Worm (Caenorhabditis elegans) whole organism, young adult: ENCODE data around the gene K08F9.3.

Source experiments
- B0261.1 ChIP-seq: sonication (generic microtip); optimal IDR thresholded peaks from 2 replicates; lab custom pipeline; 2016; ENCODE audit warnings: mild to moderate bottlenecking, missing genetic modification characterization, moderate library complexity, missing compliant biosample characterization
- C06A6.2 ChIP-seq: fragments of 200-800 bp; sonication (Bioruptor generic); conservative IDR thresholded peaks from 2 replicates; pipeline ENCODE4 v1.3.6; 2022; ENCODE audit warnings: missing genetic modification characterization, missing compliant biosample characterization
- F23B12.7 ChIP-seq: sonication (generic microtip); optimal IDR thresholded peaks from 2 replicates; lab custom pipeline; 2017; ENCODE audit warnings: missing genetic modification characterization, mild to moderate bottlenecking, missing compliant biosample characterization, antibody characterized with exemption, moderate library complexity; ENCODE audit not compliant: insufficient read depth
- F52B5.7 ChIP-seq: sonication (generic microtip); optimal IDR thresholded peaks from 2 replicates; lab custom pipeline; 2016; ENCODE audit warnings: mild to moderate bottlenecking, missing genetic modification characterization, missing compliant biosample characterization
- F57C9.4 ChIP-seq: sonication (generic microtip); optimal IDR thresholded peaks from 2 replicates; lab custom pipeline; 2017; ENCODE audit warnings: mild to moderate bottlenecking, missing genetic modification characterization, missing compliant biosample characterization
- K11D2.4 ChIP-seq: fragments of 200-800 bp; sonication (Bioruptor generic); IDR thresholded peaks from 2 replicates; pipeline ENCODE4 v1.3.6; 2022; ENCODE audit warnings: missing genetic modification reagents, missing genetic modification characterization, missing compliant biosample characterization
- K12H6.12 ChIP-seq: fragments of 200-800 bp; sonication (Bioruptor generic); optimal IDR thresholded peaks from 2 replicates; lab custom pipeline; 2018; ENCODE audit warnings: mild to moderate bottlenecking, missing genetic modification characterization, missing compliant biosample characterization
- T26A5.8 ChIP-seq: sonication (generic microtip); optimal IDR thresholded peaks from 2 replicates; lab custom pipeline; 2016; ENCODE audit warnings: missing genetic modification characterization, missing compliant biosample characterization
- Y56A3A.18 ChIP-seq: fragments of 200-800 bp; sonication (Bioruptor generic); IDR thresholded peaks from 2 replicates; pipeline ENCODE4 v1.3.6; 2022; ENCODE audit warnings: missing genetic modification reagents, missing genetic modification characterization, missing compliant biosample characterization
- Y79H2A.3 ChIP-seq: fragments of 200-800 bp; sonication (Bioruptor generic); conservative IDR thresholded peaks from 2 replicates; pipeline ENCODE4 v1.3.6; 2022; ENCODE audit warnings: missing genetic modification reagents, missing genetic modification characterization, missing compliant biosample characterization
- Y95B8A.8 ChIP-seq: fragments of 200-800 bp; sonication (Bioruptor generic); IDR thresholded peaks from 2 replicates; pipeline ENCODE4 v1.3.6; 2022; ENCODE audit warnings: missing genetic modification reagents, missing genetic modification characterization, missing compliant biosample characterization
- atf-7 ChIP-seq: sonication (generic microtip); optimal IDR thresholded peaks from 2 replicates; lab custom pipeline; 2017; ENCODE audit warnings: mild to moderate bottlenecking, missing genetic modification characterization, missing compliant biosample characterization
- cebp-1 ChIP-seq, 2 experiments: fragments of 200-800 bp in 1 of 2; sonication (Bioruptor generic) in 1 of 2; sonication (generic microtip) in 1 of 2; IDR thresholded peaks in 1 of 2; optimal IDR thresholded peaks in 1 of 2; 2 replicates each; pipeline versions ENCODE4 v1.3.6 to Lab custom; 2017 to 2022; ENCODE audit warnings: missing compliant biosample characterization in 2 of 2, missing genetic modification characterization in 2 of 2, mild to moderate bottlenecking in 1 of 2, missing genetic modification reagents in 1 of 2, moderate library complexity in 1 of 2
- ceh-58 ChIP-seq: fragments of 200-800 bp; sonication (Bioruptor generic); IDR thresholded peaks from 2 replicates; pipeline ENCODE4 v1.3.6; 2022; ENCODE audit warnings: missing genetic modification characterization, missing compliant biosample characterization
- ceh-79 ChIP-seq: sonication (generic microtip); optimal IDR thresholded peaks from 2 replicates; lab custom pipeline; 2017; ENCODE audit warnings: mild to moderate bottlenecking, missing genetic modification characterization, missing compliant biosample characterization
- chd-7 ChIP-seq: sonication (generic microtip); optimal IDR thresholded peaks from 2 replicates; lab custom pipeline; 2016; ENCODE audit warnings: mild to moderate bottlenecking, missing genetic modification characterization, moderate library complexity, missing compliant biosample characterization
- die-1 ChIP-seq: sonication (generic microtip); optimal IDR thresholded peaks from 2 replicates; lab custom pipeline; 2016; ENCODE audit warnings: missing genotype, mild to moderate bottlenecking, missing genetic modification characterization, missing compliant biosample characterization
- dpff-1 ChIP-seq: sonication (generic microtip); optimal IDR thresholded peaks from 2 replicates; lab custom pipeline; 2017; ENCODE audit warnings: mild to moderate bottlenecking, missing genetic modification characterization, missing compliant biosample characterization
- gei-17 ChIP-seq: fragments of 200-800 bp; sonication (Bioruptor generic); optimal IDR thresholded peaks from 2 replicates; lab custom pipeline; 2018; ENCODE audit warnings: mild to moderate bottlenecking, missing genetic modification characterization, missing compliant biosample characterization
- hlh-12 ChIP-seq: sonication (generic microtip); optimal IDR thresholded peaks from 2 replicates; lab custom pipeline; 2016; ENCODE audit warnings: missing genetic modification characterization, missing compliant biosample characterization
- hmg-1.2 ChIP-seq: fragments of 200-800 bp; sonication (Bioruptor generic); IDR thresholded peaks from 2 replicates; pipeline ENCODE4 v1.3.6; 2022; ENCODE audit warnings: missing genetic modification reagents, missing genetic modification characterization, missing compliant biosample characterization
- let-526 ChIP-seq: fragments of 200-800 bp; sonication (Bioruptor generic); IDR thresholded peaks from 2 replicates; pipeline ENCODE4 v1.3.6; 2022; ENCODE audit warnings: missing genetic modification reagents, missing genetic modification characterization, missing compliant biosample characterization
- lin-26 ChIP-seq: fragments of 200-800 bp; sonication (Bioruptor generic); IDR thresholded peaks from 2 replicates; pipeline ENCODE4 v1.3.6; 2022; ENCODE audit warnings: missing genetic modification reagents, missing genetic modification characterization, missing compliant biosample characterization
- lin-40 ChIP-seq: sonication (generic microtip); optimal IDR thresholded peaks from 2 replicates; lab custom pipeline; 2016; ENCODE audit warnings: missing genetic modification characterization, mild to moderate bottlenecking, missing compliant biosample characterization, missing genotype, missing genetic modification reagents
- lin-54 ChIP-seq: fragments of 200-800 bp; sonication (Bioruptor generic); optimal IDR thresholded peaks from 2 replicates; lab custom pipeline; 2018; ENCODE audit warnings: mild to moderate bottlenecking, missing genetic modification characterization, missing compliant biosample characterization
- lir-1 ChIP-seq: fragments of 200-800 bp; sonication (Bioruptor generic); conservative IDR thresholded peaks from 2 replicates; pipeline ENCODE4 v1.3.6; 2022; ENCODE audit warnings: missing genetic modification reagents, missing genetic modification characterization, missing compliant biosample characterization
- madf-10 ChIP-seq: sonication (generic microtip); optimal IDR thresholded peaks from 2 replicates; lab custom pipeline; 2016; ENCODE audit warnings: mild to moderate bottlenecking, missing genetic modification characterization, missing compliant biosample characterization
- madf-3 ChIP-seq: fragments of 200-800 bp; sonication (Bioruptor generic); IDR thresholded peaks from 2 replicates; pipeline ENCODE4 v1.3.6; 2022; ENCODE audit warnings: missing genetic modification reagents, missing genetic modification characterization, missing compliant biosample characterization
- madf-6 ChIP-seq: fragments of 200-800 bp; sonication (Bioruptor generic); IDR thresholded peaks from 2 replicates; pipeline ENCODE4 v1.3.6; 2022; ENCODE audit warnings: missing genetic modification reagents, missing genetic modification characterization, missing compliant biosample characterization
- mel-28 ChIP-seq: sonication (generic microtip); optimal IDR thresholded peaks from 2 replicates; lab custom pipeline; 2016; ENCODE audit warnings: borderline replicate concordance, mild to moderate bottlenecking, missing genetic modification characterization, missing compliant biosample characterization
- mxl-1 ChIP-seq: sonication (generic microtip); optimal IDR thresholded peaks from 2 replicates; lab custom pipeline; 2016; ENCODE audit warnings: missing genetic modification characterization, missing compliant biosample characterization
- nfyb-1 ChIP-seq: fragments of 200-800 bp; sonication (Bioruptor generic); IDR thresholded peaks from 2 replicates; pipeline ENCODE4 v1.3.6; 2022; ENCODE audit warnings: missing genetic modification reagents, missing genetic modification characterization, missing compliant biosample characterization
- nhr-179 ChIP-seq: sonication (generic microtip); optimal IDR thresholded peaks from 2 replicates; lab custom pipeline; 2016; ENCODE audit warnings: mild to moderate bottlenecking, missing genetic modification characterization, missing compliant biosample characterization
- nhr-90 ChIP-seq: sonication (generic microtip); optimal IDR thresholded peaks from 2 replicates; lab custom pipeline; 2016; ENCODE audit warnings: missing genotype, mild to moderate bottlenecking, missing genetic modification characterization, missing compliant biosample characterization
- pbrm-1 ChIP-seq: fragments of 200-800 bp; sonication (Bioruptor generic); IDR thresholded peaks from 2 replicates; pipeline ENCODE4 v1.3.6; 2022; ENCODE audit warnings: missing genetic modification reagents, missing genetic modification characterization, missing compliant biosample characterization
- rec-8 ChIP-seq, 2 experiments: sonication (generic microtip); optimal IDR thresholded peaks; 2 replicates each; lab custom pipeline; 2016; ENCODE audit warnings: mild to moderate bottlenecking in 2 of 2, missing genetic modification characterization in 2 of 2, missing genetic modification reagents in 2 of 2, missing genotype in 2 of 2, missing biosample characterization in 1 of 2, missing compliant biosample characterization in 1 of 2, moderate library complexity in 1 of 2
- snpc-1.1 ChIP-seq: sonication (generic microtip); optimal IDR thresholded peaks from 2 replicates; lab custom pipeline; 2017; ENCODE audit warnings: missing genetic modification characterization, mild to moderate bottlenecking, missing compliant biosample characterization, antibody characterized with exemption, moderate library complexity, missing genotype, missing genetic modification reagents; ENCODE audit not compliant: insufficient read depth
- sptf-2 ChIP-seq: fragments of 200-800 bp; sonication (Bioruptor generic); optimal IDR thresholded peaks from 2 replicates; lab custom pipeline; 2018; ENCODE audit warnings: mild to moderate bottlenecking, missing genetic modification characterization, missing compliant biosample characterization
- tbp1 ChIP-seq: fragments of 200-800 bp; sonication (Bioruptor generic); optimal IDR thresholded peaks from 2 replicates; lab custom pipeline; 2018; ENCODE audit warnings: mild to moderate bottlenecking, missing genetic modification characterization, missing compliant biosample characterization
- unc-130 ChIP-seq: sonication (generic microtip); optimal IDR thresholded peaks from 2 replicates; lab custom pipeline; 2016; ENCODE audit warnings: missing genetic modification reagents, missing genetic modification characterization, missing compliant biosample characterization
- xnd-1 ChIP-seq: sonication (generic microtip); optimal IDR thresholded peaks from 2 replicates; lab custom pipeline; 2016; ENCODE audit warnings: missing genotype, missing genetic modification reagents, missing genetic modification characterization, missing compliant biosample characterization
- zfh-2 ChIP-seq: fragments of 200-800 bp; sonication (Bioruptor generic); conservative IDR thresholded peaks from 2 replicates; pipeline ENCODE4 v1.3.6; 2022; ENCODE audit warnings: missing genetic modification reagents, missing genetic modification characterization, missing compliant biosample characterization
- ztf-18 ChIP-seq: sonication (generic microtip); optimal IDR thresholded peaks from 2 replicates; lab custom pipeline; 2016; ENCODE audit warnings: missing genotype, mild to moderate bottlenecking, missing genetic modification characterization, missing compliant biosample characterization
- ztf-22 ChIP-seq: fragments of 200-800 bp; sonication (Bioruptor generic); optimal IDR thresholded peaks from 2 replicates; lab custom pipeline; 2018; ENCODE audit warnings: mild to moderate bottlenecking, missing genetic modification characterization, moderate library complexity, missing compliant biosample characterization
- ztf-25 ChIP-seq: fragments of 200-800 bp; sonication (Bioruptor generic); IDR thresholded peaks from 2 replicates; pipeline ENCODE4 v1.3.6; 2022; ENCODE audit warnings: missing genetic modification reagents, missing genetic modification characterization, missing compliant biosample characterization
- ztf-3 ChIP-seq: fragments of 200-800 bp; sonication (Bioruptor generic); optimal IDR thresholded peaks from 2 replicates; lab custom pipeline; 2018; ENCODE audit warnings: mild to moderate bottlenecking, missing genetic modification characterization, missing compliant biosample characterization
- ztf-6 ChIP-seq: fragments of 200-800 bp; sonication (Bioruptor generic); IDR thresholded peaks from 2 replicates; pipeline ENCODE4 v1.3.6; 2022; ENCODE audit warnings: missing genetic modification reagents, missing genetic modification characterization, missing compliant biosample characterization

The K08F9.3 gene

ce11 chrV:15153277-15153676 lies 12.9 kb downstream of the K08F9.3 start, which contains the start of gene srh-55:
Gene srh-55, plus strand, starts transcription at chrV:15153577.
- TF ChIP-seq hlh-12 (tag; lab: Kevin White, UChicago) = no peak
- no peak for TF ChIP-seq rec-8 (tag; optimal IDR thresholded peaks at IDR 0.05; lab: Kevin White, UChicago)
- no peak for TF ChIP-seq ceh-79
- TF ChIP-seq unc-130 = no peak
- TF ChIP-seq Y79H2A.3 (GFP tag; lab: Robert Waterston, UW) = no peak
- TF ChIP-seq F23B12.7 = no peak
- no peak for TF ChIP-seq tbp1
- no peak for TF ChIP-seq dpff-1 (tag; lab: Kevin White, UChicago)
- no peak for TF ChIP-seq nfyb-1 (GFP tag; lab: Robert Waterston, UW)
- TF ChIP-seq C06A6.2 (GFP tag; lab: Robert Waterston, UW) = no peak
- no peak for TF ChIP-seq zfh-2 (GFP tag; lab: Robert Waterston, UW)
- TF ChIP-seq lin-40 (tag; lab: Kevin White, UChicago) = no peak
- TF ChIP-seq ztf-6 (GFP tag; lab: Robert Waterston, UW) = no peak
- no peak for TF ChIP-seq Y56A3A.18
- TF ChIP-seq ztf-22 = no peak
- no peak for TF ChIP-seq F52B5.7 (tag; lab: Kevin White, UChicago)
- TF ChIP-seq xnd-1 (tag; lab: Kevin White, UChicago) = no peak

ce11 chrV:15156504-15156903 lies 16.2 kb downstream of the K08F9.3 start:
- TF ChIP-seq madf-6 (no peak), mxl-1 (tag; lab: Kevin White, UChicago) (no peak), B0261.1 (peak; percentile 78), cebp-1 (GFP tag; IDR thresholded peaks at IDR 0.05; lab: Robert Waterston, UW) (no peak), cebp-1 (tag; optimal IDR thresholded peaks at IDR 0.05; lab: Kevin White, UChicago) (no peak), die-1 (tag; lab: Kevin White, UChicago) (peak; percentile 41), F57C9.4 (tag; lab: Kevin White, UChicago) (no peak), lir-1 (no peak; the same call in 1 of the 2 replicates), let-526 (no peak), rec-8 (tag; optimal IDR thresholded peaks at IDR 0.05; lab: Kevin White, UChicago) (no peak), ztf-18 (tag; lab: Kevin White, UChicago) (no peak), snpc-1.1 (tag; lab: Kevin White, UChicago) (peak; percentile 17), pbrm-1 (peak; percentile 68; the same call in 1 of the 2 replicates), lin-54 (GFP tag; lab: Kevin White, UChicago) (no peak), Y79H2A.3 (GFP tag; lab: Robert Waterston, UW) (no peak), hmg-1.2 (peak; percentile 62; the same call in 1 of the 2 replicates), lin-40 (tag; lab: Kevin White, UChicago) (no peak), atf-7 (tag; lab: Kevin White, UChicago) (no peak), nhr-90 (tag; lab: Kevin White, UChicago) (peak; percentile 17), sptf-2 (GFP tag; lab: Kevin White, UChicago) (no peak), mel-28 (tag; lab: Kevin White, UChicago) (no peak), nfyb-1 (GFP tag; lab: Robert Waterston, UW) (no peak), lin-26 (no peak; the same call in 1 of the 2 replicates), ztf-3 (GFP tag; lab: Kevin White, UChicago) (no peak), ceh-58 (GFP tag; lab: Robert Waterston, UW) (no peak), ztf-25 (GFP tag; lab: Robert Waterston, UW) (no peak), T26A5.8 (tag; lab: Kevin White, UChicago) (no peak), madf-3 (GFP tag; lab: Robert Waterston, UW) (no peak), K11D2.4 (GFP tag; lab: Robert Waterston, UW) (no peak), dpff-1 (tag; lab: Kevin White, UChicago) (no peak), nhr-179 (tag; lab: Kevin White, UChicago) (no peak), madf-10 (tag; lab: Kevin White, UChicago) (no peak), K12H6.12 (tag; lab: Kevin White, UChicago) (no peak), tbp1 (peak; percentile 87), gei-17 (no peak), Y95B8A.8 (GFP tag; lab: Robert Waterston, UW) (no peak), chd-7 (tag; lab: Kevin White, UChicago) (no peak)
